Worm (Caenorhabditis elegans): ENCODE data around the gene Y116A8A.7.

ce11 chrIV:16806352-16806751, 23.6 kb upstream of the Y116A8A.7 start, which contains the start of gene clec-193:
- TF ChIP-seq ces-1 (GFP tag; optimal IDR thresholded peaks at IDR 0.05) (no peak), mab-5 (tag; optimal IDR thresholded peaks at IDR 0.05) (no peak), snpc-4 (tag; optimal IDR thresholded peaks at IDR 0.05) (no peak), mls-2 (tag; optimal IDR thresholded peaks at IDR 0.05) (no peak), cnd-1 (tag; optimal IDR thresholded peaks at IDR 0.05) (no peak), elt-3 (tag; optimal IDR thresholded peaks at IDR 0.05) (no peak)
